Fruit fly (Drosophila melanogaster): ENCODE data around the gene CG14312.

CG14312 gene

DNA sequence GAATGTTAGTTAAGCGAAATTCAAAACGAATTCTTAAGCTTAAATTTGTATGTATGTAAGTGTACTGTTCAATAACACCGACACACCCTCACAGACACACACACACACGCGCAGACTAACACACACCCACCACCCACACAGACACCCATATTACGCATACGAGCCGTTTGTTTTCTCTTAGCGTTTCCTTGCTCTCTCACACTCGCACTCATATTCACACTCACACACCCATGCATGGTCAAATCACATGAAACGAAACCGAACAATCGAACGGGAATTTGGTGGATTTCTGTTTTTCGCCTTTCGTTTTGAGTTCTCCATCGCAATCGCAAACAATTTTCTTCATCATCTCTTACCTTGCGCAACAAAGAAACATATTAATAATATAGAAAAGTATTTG lies 34.1 kb downstream of the CG14312 start (continued):
- TF ChIP-seq CG1832 (GFP tag; optimal IDR thresholded peaks at IDR 0.05): no peak
- no peak for TF ChIP-seq tll (GFP tag; optimal IDR thresholded peaks at IDR 0.05)
- TF ChIP-seq Awh (GFP tag; IDR thresholded peaks at IDR 0.05): no peak
- no peak for TF ChIP-seq Bgb (GFP tag; IDR thresholded peaks at IDR 0.05; ENCODE audit: partially characterized antibody)
- no peak for TF ChIP-seq toy (GFP tag; IDR thresholded peaks at IDR 0.05)
- TF ChIP-seq CG17802 (tag; optimal IDR thresholded peaks at IDR 0.05): no peak
- no peak for TF ChIP-seq ind (GFP tag; optimal IDR thresholded peaks at IDR 0.05)
- no peak for TF ChIP-seq C15 (GFP tag; IDR thresholded peaks at IDR 0.05)
- TF ChIP-seq CG11093 (GFP tag; IDR thresholded peaks at IDR 0.05): no peak
- TF ChIP-seq CG13624 (GFP tag; optimal IDR thresholded peaks at IDR 0.05): no peak
- TF ChIP-seq gt (GFP tag; IDR thresholded peaks at IDR 0.05): no peak
- TF ChIP-seq pita (GFP tag; optimal IDR thresholded peaks at IDR 0.05): no peak
- TF ChIP-seq unpg (GFP tag; optimal IDR thresholded peaks at IDR 0.05): no peak
- TF ChIP-seq CG3838 (GFP tag; optimal IDR thresholded peaks at IDR 0.05): no peak
- TF ChIP-seq NK7.1 (GFP tag; optimal IDR thresholded peaks at IDR 0.05): no peak
- TF ChIP-seq NFAT (GFP tag; IDR thresholded peaks at IDR 0.05): no peak
- TF ChIP-seq CG31441 (GFP tag; IDR thresholded peaks at IDR 0.05): no peak
- no peak for TF ChIP-seq gro (GFP tag; optimal IDR thresholded peaks at IDR 0.05)
- no peak for TF ChIP-seq CG8944 (GFP tag; optimal IDR thresholded peaks at IDR 0.05)
- no peak for TF ChIP-seq Hey (tag; optimal IDR thresholded peaks at IDR 0.05)
- peak; percentile 89 for TF ChIP-seq cg (GFP tag; optimal IDR thresholded peaks at IDR 0.05)
- TF ChIP-seq crc (GFP tag; optimal IDR thresholded peaks at IDR 0.05): no peak
- no peak for TF ChIP-seq emc (GFP tag; optimal IDR thresholded peaks at IDR 0.05)
- TF ChIP-seq CG2875 (GFP tag; optimal IDR thresholded peaks at IDR 0.05): no peak
- no peak for TF ChIP-seq CG8478 (optimal IDR thresholded peaks at IDR 0.05)
- TF ChIP-seq CG17359 (tag; optimal IDR thresholded peaks at IDR 0.05): no peak
- no peak for TF ChIP-seq Ptx1 (GFP tag; IDR thresholded peaks at IDR 0.05)
- no peak for TF ChIP-seq CG17186 (GFP tag; optimal IDR thresholded peaks at IDR 0.05)
- no peak for TF ChIP-seq CG14014 (GFP tag; IDR thresholded peaks at IDR 0.05)
- TF ChIP-seq CG2120 (GFP tag; optimal IDR thresholded peaks at IDR 0.05): no peak
- TF ChIP-seq sd (tag; optimal IDR thresholded peaks at IDR 0.05): peak; percentile 26
- no peak for TF ChIP-seq slou (GFP tag; optimal IDR thresholded peaks at IDR 0.05)
- no peak for TF ChIP-seq CG33213 (GFP tag; optimal IDR thresholded peaks at IDR 0.05)
- TF ChIP-seq CG12219 (GFP tag; optimal IDR thresholded peaks at IDR 0.05): no peak
- peak; percentile 58 for TF ChIP-seq CG3163 (GFP tag; optimal IDR thresholded peaks at IDR 0.05)
- TF ChIP-seq gem (tag; optimal IDR thresholded peaks at IDR 0.05): no peak
- no peak for TF ChIP-seq CG31365 (tag; optimal IDR thresholded peaks at IDR 0.05)
- TF ChIP-seq chinmo (GFP tag; IDR thresholded peaks at IDR 0.05; ENCODE audit: partially characterized antibody): 0 out of 4 replicates have a peak, but pooled peaks have one; percentile 62
- TF ChIP-seq slbo (GFP tag; IDR thresholded peaks at IDR 0.05): no peak
- TF ChIP-seq CG6689 (GFP tag; IDR thresholded peaks at IDR 0.05): no peak
- TF ChIP-seq CG5180 (GFP tag; optimal IDR thresholded peaks at IDR 0.05): no peak
- TF ChIP-seq Sox100B (GFP tag; optimal IDR thresholded peaks at IDR 0.05): no peak
- no peak for TF ChIP-seq Dip2 (GFP tag; IDR thresholded peaks at IDR 0.05)
- TF ChIP-seq Gsc (GFP tag; IDR thresholded peaks at IDR 0.05): no peak
- no peak for TF ChIP-seq Dip3 (GFP tag; optimal IDR thresholded peaks at IDR 0.05)
- no peak for TF ChIP-seq sens (GFP tag)
- TF ChIP-seq ci (GFP tag; IDR thresholded peaks at IDR 0.05): peak; percentile 40; the same call in 1 of the 3 replicates
- TF ChIP-seq ase (GFP tag; IDR thresholded peaks at IDR 0.05): no peak
- no peak for TF ChIP-seq luna (GFP tag; optimal IDR thresholded peaks at IDR 0.05)
- no peak for TF ChIP-seq Nf-YC (tag; optimal IDR thresholded peaks at IDR 0.05)
- TF ChIP-seq CG7372 (GFP tag; IDR thresholded peaks at IDR 0.05): peak; percentile 23; the same call in 1 of the 2 replicates
- TF ChIP-seq Hsf (GFP tag; optimal IDR thresholded peaks at IDR 0.05): no peak
- peak; percentile 1 for TF ChIP-seq HmgZ (tag; optimal IDR thresholded peaks at IDR 0.05)
